Worm (Caenorhabditis elegans): ENCODE measurements around the gene tag-244.

tag-244 gene

DNA sequence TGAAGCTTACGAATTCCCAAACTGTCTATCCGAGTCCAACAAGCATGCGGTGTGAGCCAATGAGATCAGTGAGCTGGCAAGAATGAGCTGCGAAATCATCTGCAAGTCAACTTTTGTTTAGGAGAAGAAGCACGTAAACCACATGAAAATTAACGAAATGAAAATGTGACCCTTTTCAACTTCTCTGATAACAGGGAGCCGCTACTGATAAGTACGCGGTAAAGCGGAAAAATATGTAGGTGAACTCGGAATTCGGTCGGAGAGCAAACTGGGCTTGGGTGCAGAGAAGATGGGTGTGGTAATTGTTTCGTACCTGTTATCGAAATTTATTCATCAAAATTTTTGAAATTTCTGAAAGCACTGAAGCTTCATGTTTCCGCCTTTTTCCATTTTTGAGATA is 34.2 kb upstream of the tag-244 start, which contains the start of gene clec-172:
Gene clec-172 (minus strand): TSS at position 101 of the 400 bp plus-strand sequence.
- TF ChIP-seq ceh-63 (GFP tag; optimal IDR thresholded peaks at IDR 0.05) (no peak), unc-86 (tag; optimal IDR thresholded peaks at IDR 0.05) (no peak), aly-2 (tag; optimal IDR thresholded peaks at IDR 0.05) (no peak), grh-1 (GFP tag; IDR thresholded peaks at IDR 0.05) (no peak)

DNA sequence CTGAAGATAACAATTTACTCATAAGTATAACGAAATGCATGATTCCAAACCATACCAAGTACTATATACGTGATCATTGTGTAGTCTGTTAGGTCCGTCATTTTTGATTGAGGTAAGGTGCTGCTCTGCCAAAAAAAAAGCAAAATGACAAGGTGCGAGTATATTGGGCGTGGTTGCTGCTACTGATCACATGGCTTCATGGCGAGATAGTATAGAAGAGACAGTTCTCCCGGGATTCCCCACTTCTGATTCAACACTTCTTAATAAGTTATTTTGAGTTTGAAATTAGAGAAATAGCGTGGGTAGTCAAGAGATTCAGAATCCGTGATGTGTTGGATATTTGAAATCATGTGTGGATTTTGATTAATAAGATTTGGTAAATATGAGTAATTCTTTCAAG is 29.5 kb upstream of the tag-244 start, which contains the start of gene K03H6.4:
Gene K03H6.4 (minus strand): TSS at position 101 of the 400 bp plus-strand sequence.
- TF ChIP-seq ceh-8 (GFP tag; optimal IDR thresholded peaks at IDR 0.05) (peak; percentile 39), Y116A8C.19 (tag; optimal IDR thresholded peaks at IDR 0.05; ENCODE audit: borderline replicate concordance) (no peak)

DNA sequence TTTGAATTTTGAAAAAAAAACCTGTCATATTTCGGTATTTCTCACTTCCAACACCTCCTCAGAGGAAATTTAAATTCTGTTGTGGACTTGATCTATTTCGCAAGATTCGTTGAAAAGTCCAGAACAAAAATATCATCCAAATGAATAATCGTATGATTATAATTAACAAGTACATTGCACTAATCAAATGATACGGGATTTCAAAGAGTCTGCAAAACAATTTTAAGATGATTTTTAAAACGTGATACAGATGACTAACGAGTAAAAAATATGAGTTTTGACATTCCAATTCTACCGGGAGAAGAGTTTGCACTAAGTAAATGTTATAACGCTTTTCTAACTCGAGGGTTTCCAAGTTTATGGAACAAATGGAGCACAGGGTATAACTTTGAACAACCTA is 28.3 kb upstream of the tag-244 start:
- TF ChIP-seq skn-1 (tag; optimal IDR thresholded peaks at IDR 0.05) = no peak
- no peak for TF ChIP-seq efl-1 (optimal IDR thresholded peaks at IDR 0.05)
- TF ChIP-seq efl-1 (GFP tag; optimal IDR thresholded peaks at IDR 0.05 in 1 of 2) = peak in 1 of 2 experiments; percentile 87
- peak; percentile 71 for TF ChIP-seq ceh-8 (GFP tag; optimal IDR thresholded peaks at IDR 0.05)

ce11 chrIV:1523418-1523817 is 27.3 kb upstream of the tag-244 start, which contains the start of gene K03H6.1:
Gene K03H6.1 (plus strand): TSS chrIV:1523718.
- TF ChIP-seq nhr-12 (tag; optimal IDR thresholded peaks at IDR 0.05) = no peak
- no peak for TF ChIP-seq ama-1 (optimal IDR thresholded peaks at IDR 0.05)
- TF ChIP-seq nhr-237 (tag; optimal IDR thresholded peaks at IDR 0.05) = no peak
- TF ChIP-seq pax-3 (tag; optimal IDR thresholded peaks at IDR 0.05) = no peak
- TF ChIP-seq swsn-7 (tag; optimal IDR thresholded peaks at IDR 0.05) = no peak
- no peak for TF ChIP-seq efl-1 (optimal IDR thresholded peaks at IDR 0.05)
- TF ChIP-seq efl-1 (GFP tag; optimal IDR thresholded peaks at IDR 0.05 in 1 of 2) = no peak
- TF ChIP-seq ceh-82 (tag; optimal IDR thresholded peaks at IDR 0.05) = no peak

DNA sequence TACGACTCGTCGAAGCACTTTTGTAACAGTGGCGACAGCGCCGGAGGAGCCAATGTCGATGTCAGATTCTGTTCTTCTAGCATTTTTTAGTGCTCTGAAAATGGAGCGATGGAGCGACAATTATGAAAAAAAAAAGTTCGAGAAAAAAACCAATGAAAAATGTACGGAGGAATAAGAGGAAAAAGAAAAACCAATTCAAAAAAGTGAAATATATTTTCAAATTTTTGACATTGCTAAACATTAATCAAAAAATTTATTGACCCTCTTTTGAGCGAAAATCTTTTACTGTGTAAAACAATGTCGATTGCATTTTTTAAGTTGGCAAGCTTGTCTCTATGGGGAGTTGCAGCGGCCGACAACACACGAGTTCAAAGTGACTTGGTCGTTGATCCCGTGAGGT is 14.4 kb upstream of the tag-244 start, which contains the start of gene K03H6.5:
Gene K03H6.5 (minus strand): TSS at position 101 of the 400 bp plus-strand sequence.
- TF ChIP-seq pag-3 (tag; optimal IDR thresholded peaks at IDR 0.05; ENCODE audit: borderline replicate concordance, insufficient read depth) (no peak), nhr-19 (GFP tag; conservative IDR thresholded peaks at IDR 0.05) (no peak), rnt-1 (tag; optimal IDR thresholded peaks at IDR 0.05) (no peak)

- TF ChIP-seq nhr-19 (GFP tag; conservative IDR thresholded peaks at IDR 0.05) = no peak
- TF ChIP-seq nhr-71 (tag; optimal IDR thresholded peaks at IDR 0.05) = no peak
- TF ChIP-seq unc-62 (GFP tag; optimal IDR thresholded peaks at IDR 0.05) = no peak
- TF ChIP-seq fos-1 (tag; optimal IDR thresholded peaks at IDR 0.05) = no peak
- no peak for TF ChIP-seq C04F5.9 (tag; optimal IDR thresholded peaks at IDR 0.05)
- TF ChIP-seq C34B4.2 (tag; optimal IDR thresholded peaks at IDR 0.05) = no peak
- no peak for TF ChIP-seq ceh-82 (tag; optimal IDR thresholded peaks at IDR 0.05)
- peak in 1 of 2 experiments; percentile 6 for TF ChIP-seq lsy-2 (tag; optimal IDR thresholded peaks at IDR 0.05)
- TF ChIP-seq lin-13 (GFP tag; optimal IDR thresholded peaks at IDR 0.05) = no peak
- TF ChIP-seq nhr-85 (tag) = peak; percentile 73
- peak; percentile 13 for TF ChIP-seq rnt-1 (tag; optimal IDR thresholded peaks at IDR 0.05)
- no peak for TF ChIP-seq ama-1 (optimal IDR thresholded peaks at IDR 0.05)
- no peak for TF ChIP-seq snpc-4 (tag; optimal IDR thresholded peaks at IDR 0.05)
- TF ChIP-seq aha-1 (tag; optimal IDR thresholded peaks at IDR 0.05) = no peak
- TF ChIP-seq sptf-1 (tag; optimal IDR thresholded peaks at IDR 0.05) = no peak
- no peak for TF ChIP-seq skn-1 (tag; optimal IDR thresholded peaks at IDR 0.05)
- no peak for TF ChIP-seq pag-3 (tag; optimal IDR thresholded peaks at IDR 0.05; ENCODE audit: borderline replicate concordance, insufficient read depth)
- no peak for TF ChIP-seq grh-1 (GFP tag; IDR thresholded peaks at IDR 0.05)
- no peak for TF ChIP-seq mab-9 (GFP tag; IDR thresholded peaks at IDR 0.05)
- TF ChIP-seq sox-4 (tag; optimal IDR thresholded peaks at IDR 0.05) = no peak
- no peak for TF ChIP-seq nhr-90 (tag; optimal IDR thresholded peaks at IDR 0.05; ENCODE audit: poor library complexity)
- TF ChIP-seq ceh-90 (tag; optimal IDR thresholded peaks at IDR 0.05) = no peak
- no peak for TF ChIP-seq nhr-12 (tag; optimal IDR thresholded peaks at IDR 0.05)
- no peak for TF ChIP-seq nhr-237 (tag; optimal IDR thresholded peaks at IDR 0.05)
- TF ChIP-seq efl-1 (optimal IDR thresholded peaks at IDR 0.05) = no peak
- TF ChIP-seq efl-1 (GFP tag; optimal IDR thresholded peaks at IDR 0.05 in 1 of 2) = peak in 1 of 2 experiments; percentile 85
- no peak for TF ChIP-seq fkh-4 (tag; optimal IDR thresholded peaks at IDR 0.05; ENCODE audit: borderline replicate concordance)
- no peak for TF ChIP-seq mep-1 (tag; optimal IDR thresholded peaks at IDR 0.05)
- TF ChIP-seq hpl-2 (GFP tag; optimal IDR thresholded peaks at IDR 0.05) = no peak
- peak; percentile 80 for TF ChIP-seq blmp-1 (tag; optimal IDR thresholded peaks at IDR 0.05)
- no peak for TF ChIP-seq egl-13 (tag; optimal IDR thresholded peaks at IDR 0.05)
- no peak for TF ChIP-seq ceh-88 (GFP tag; IDR thresholded peaks at IDR 0.05)
- no peak for TF ChIP-seq lin-15B (tag; optimal IDR thresholded peaks at IDR 0.05)
- no peak for TF ChIP-seq snu-23 (GFP tag; optimal IDR thresholded peaks at IDR 0.05)
- TF ChIP-seq F16B12.6 (tag; optimal IDR thresholded peaks at IDR 0.05) = no peak
Measured at ce11 chrIV:1547129-1547528, 3.5 kb upstream of the tag-244 start.

All from whole organism, L1 larva.